ENCODE assay signal across 1 fruit fly cellular context in the genomic region with DNA sequence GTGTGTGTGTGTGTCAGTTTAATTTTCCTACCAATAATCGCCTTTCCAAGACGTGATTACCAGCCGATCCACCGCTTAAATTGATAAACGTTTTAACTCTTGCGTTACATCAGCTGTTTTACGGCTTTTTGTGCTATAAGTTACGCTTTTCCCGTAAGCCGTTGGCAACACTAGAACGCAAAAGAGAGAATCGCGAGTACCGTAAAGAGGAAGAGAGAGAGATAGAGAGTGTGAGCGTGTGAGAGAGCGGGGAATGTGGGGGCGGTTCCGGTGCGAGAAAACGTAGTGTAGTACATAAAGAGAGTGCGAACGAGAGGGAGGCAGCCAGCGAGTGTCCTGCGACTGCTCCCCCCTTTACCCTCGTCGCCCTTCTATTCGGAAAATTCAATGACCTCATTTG.
TF ChIP-seq lines count a peak whose summit lies in the region.

No protein-coding gene starts in this region.

TF ChIP-seq in whole organism, embryonic, 481 proteins besides CTCF, POLR2A, EP300 and RAD21 (continued from another document):
- TF ChIP-seq nom (GFP tag; optimal IDR thresholded peaks at IDR 0.05; lab: Kevin White, UChicago), result peak; percentile 46
- no peak for TF ChIP-seq zfh1 (GFP tag; IDR thresholded peaks at IDR 0.05; lab: Robert Waterston, UW)
- TF ChIP-seq CG13123 (GFP tag; optimal IDR thresholded peaks at IDR 0.05; lab: Kevin White, UChicago), result no peak
- TF ChIP-seq sens (GFP tag; lab: Kevin White, UChicago), result no peak
- no peak for TF ChIP-seq CG31388 (GFP tag; optimal IDR thresholded peaks at IDR 0.05; lab: Kevin White, UChicago)
- no peak for TF ChIP-seq Awh (GFP tag; IDR thresholded peaks at IDR 0.05; lab: Robert Waterston, UW)
- no peak for TF ChIP-seq stc (GFP tag; IDR thresholded peaks at IDR 0.05; lab: Robert Waterston, UW)
- no peak for TF ChIP-seq fu2 (GFP tag; optimal IDR thresholded peaks at IDR 0.05; lab: Kevin White, UChicago)
- TF ChIP-seq CG9215 (GFP tag; IDR thresholded peaks at IDR 0.05; lab: Robert Waterston, UW), result peak; percentile 26; the same call in 1 of the 2 replicates
- TF ChIP-seq CG10321 (GFP tag; IDR thresholded peaks at IDR 0.05; lab: Robert Waterston, UW), result peak; percentile 44; the same call in 1 of the 2 replicates
- peak; percentile 11 for TF ChIP-seq nerfin-1 (tag; optimal IDR thresholded peaks at IDR 0.05; lab: Kevin White, UChicago)
- TF ChIP-seq Opbp (GFP tag; IDR thresholded peaks at IDR 0.05; lab: Robert Waterston, UW; ENCODE audit: partially characterized antibody), result no peak; the same call in 2 of the 3 replicates
- no peak for TF ChIP-seq croc (GFP tag; conservative IDR thresholded peaks at IDR 0.05; lab: Robert Waterston, UW)
- TF ChIP-seq GATAe (GFP tag; conservative IDR thresholded peaks at IDR 0.05; lab: Robert Waterston, UW), result no peak
- no peak for TF ChIP-seq bbx (GFP tag; IDR thresholded peaks at IDR 0.05; lab: Robert Waterston, UW; ENCODE audit: partially characterized antibody)
- TF ChIP-seq Side (GFP tag; optimal IDR thresholded peaks at IDR 0.05; lab: Kevin White, UChicago), result no peak
- TF ChIP-seq salm (tag; optimal IDR thresholded peaks at IDR 0.05; lab: Kevin White, UChicago), result no peak
- TF ChIP-seq CG12104 (GFP tag; optimal IDR thresholded peaks at IDR 0.05; lab: Kevin White, UChicago), result no peak
- TF ChIP-seq hkb (optimal IDR thresholded peaks at IDR 0.05; lab: Kevin White, UChicago), result no peak
- no peak for TF ChIP-seq hkb (GFP tag; IDR thresholded peaks at IDR 0.05; lab: Robert Waterston, UW)
- no peak for TF ChIP-seq gce (GFP tag; IDR thresholded peaks at IDR 0.05; lab: Robert Waterston, UW)
- no peak for TF ChIP-seq lilli (GFP tag; optimal IDR thresholded peaks at IDR 0.05; lab: Kevin White, UChicago)
- no peak for TF ChIP-seq tgo (GFP tag; IDR thresholded peaks at IDR 0.05; lab: Robert Waterston, UW)
- no peak for TF ChIP-seq CkIIα-i1 (GFP tag; IDR thresholded peaks at IDR 0.05; lab: Robert Waterston, UW)
- no peak for TF ChIP-seq Hey (tag; optimal IDR thresholded peaks at IDR 0.05; lab: Kevin White, UChicago)
- TF ChIP-seq caup (GFP tag; optimal IDR thresholded peaks at IDR 0.05; lab: Kevin White, UChicago; ENCODE audit: severe bottlenecking), result no peak
- no peak for TF ChIP-seq org-1 (GFP tag; optimal IDR thresholded peaks at IDR 0.05; lab: Kevin White, UChicago)
- TF ChIP-seq CG2712 (tag; optimal IDR thresholded peaks at IDR 0.05; lab: Kevin White, UChicago), result peak; percentile 7
- 0 out of 2 replicates have a peak, but pooled peaks have one; percentile 36 for TF ChIP-seq unc-4 (GFP tag; IDR thresholded peaks at IDR 0.05; lab: Robert Waterston, UW; ENCODE audit: partially characterized antibody)
- peak; percentile 54; the same call in 1 of the 2 replicates for TF ChIP-seq seq (GFP tag; IDR thresholded peaks at IDR 0.05; lab: Robert Waterston, UW)
- no peak for TF ChIP-seq CG14860 (GFP tag; IDR thresholded peaks at IDR 0.05; lab: Robert Waterston, UW; ENCODE audit: partially characterized antibody)
- TF ChIP-seq CG2116 (GFP tag; optimal IDR thresholded peaks at IDR 0.05; lab: Kevin White, UChicago), result no peak
- TF ChIP-seq repo (GFP tag; optimal IDR thresholded peaks at IDR 0.05; lab: Kevin White, UChicago), result no peak
- peak; percentile 78 for TF ChIP-seq yki (optimal IDR thresholded peaks at IDR 0.05; lab: Kevin White, UChicago)
- TF ChIP-seq zen (tag; optimal IDR thresholded peaks at IDR 0.05; lab: Kevin White, UChicago), result no peak
- no peak for TF ChIP-seq dimm (GFP tag; IDR thresholded peaks at IDR 0.05; lab: Robert Waterston, UW)
- 0 out of 2 replicates have a peak, but pooled peaks have one; percentile 6 for TF ChIP-seq CG8765 (GFP tag; IDR thresholded peaks at IDR 0.05; lab: Robert Waterston, UW)
- no peak for TF ChIP-seq wek (GFP tag; optimal IDR thresholded peaks at IDR 0.05; lab: Kevin White, UChicago)
- TF ChIP-seq mirr (GFP tag; optimal IDR thresholded peaks at IDR 0.05; lab: Kevin White, UChicago), result no peak
- TF ChIP-seq knrl (GFP tag; IDR thresholded peaks at IDR 0.05; lab: Robert Waterston, UW; ENCODE audit: partially characterized antibody), result no peak
- no peak for TF ChIP-seq bigmax (GFP tag; optimal IDR thresholded peaks at IDR 0.05; lab: Kevin White, UChicago)
- TF ChIP-seq cad (GFP tag; optimal IDR thresholded peaks at IDR 0.05; lab: Kevin White, UChicago), result no peak
- no peak for TF ChIP-seq Max (GFP tag; optimal IDR thresholded peaks at IDR 0.05; lab: Kevin White, UChicago)
- no peak for TF ChIP-seq p53 (GFP tag; optimal IDR thresholded peaks at IDR 0.05; lab: Kevin White, UChicago)
- no peak for TF ChIP-seq Camta (GFP tag; optimal IDR thresholded peaks at IDR 0.05; lab: Kevin White, UChicago)
- TF ChIP-seq al (GFP tag; IDR thresholded peaks at IDR 0.05; lab: Robert Waterston, UW), result no peak
- no peak for TF ChIP-seq Tbp (GFP tag; optimal IDR thresholded peaks at IDR 0.05; lab: Kevin White, UChicago)
- TF ChIP-seq mam (GFP tag; optimal IDR thresholded peaks at IDR 0.05; lab: Kevin White, UChicago), result no peak
- no peak for TF ChIP-seq CG8089 (GFP tag; optimal IDR thresholded peaks at IDR 0.05; lab: Kevin White, UChicago)
- TF ChIP-seq NFAT (GFP tag; IDR thresholded peaks at IDR 0.05; lab: Robert Waterston, UW), result no peak
- no peak for TF ChIP-seq gem (tag; optimal IDR thresholded peaks at IDR 0.05; lab: Kevin White, UChicago)
- no peak for TF ChIP-seq Dbx (GFP tag; IDR thresholded peaks at IDR 0.05; lab: Robert Waterston, UW)
- no peak for TF ChIP-seq pb (GFP tag; optimal IDR thresholded peaks at IDR 0.05; lab: Kevin White, UChicago)
- no peak for TF ChIP-seq CG31365 (tag; optimal IDR thresholded peaks at IDR 0.05; lab: Kevin White, UChicago)
- no peak for TF ChIP-seq CG17802 (tag; optimal IDR thresholded peaks at IDR 0.05; lab: Kevin White, UChicago)
- TF ChIP-seq Trl (optimal IDR thresholded peaks at IDR 0.05; lab: Kevin White, UChicago), result peak; percentile 95 to 97
- TF ChIP-seq Trl (GFP tag; optimal IDR thresholded peaks at IDR 0.05; lab: Kevin White, UChicago), result peak; percentile 67
- TF ChIP-seq CG12236 (GFP tag; optimal IDR thresholded peaks at IDR 0.05; lab: Kevin White, UChicago), result no peak
- TF ChIP-seq C15 (GFP tag; IDR thresholded peaks at IDR 0.05; lab: Robert Waterston, UW), result no peak
- TF ChIP-seq chn (GFP tag; optimal IDR thresholded peaks at IDR 0.05; lab: Kevin White, UChicago), result peak; percentile 8
- peak; percentile 69 for TF ChIP-seq CG17385 (GFP tag; optimal IDR thresholded peaks at IDR 0.05; lab: Kevin White, UChicago)
- no peak for TF ChIP-seq slp2 (GFP tag; optimal IDR thresholded peaks at IDR 0.05; lab: Kevin White, UChicago)
- no peak for TF ChIP-seq CoRest (tag; optimal IDR thresholded peaks at IDR 0.05; lab: Kevin White, UChicago)
- TF ChIP-seq CG4360 (GFP tag; IDR thresholded peaks at IDR 0.05; lab: Robert Waterston, UW), result no peak
- no peak for TF ChIP-seq CG1024 (GFP tag; IDR thresholded peaks at IDR 0.05; lab: Robert Waterston, UW)
- no peak for TF ChIP-seq CG7987 (GFP tag; optimal IDR thresholded peaks at IDR 0.05; lab: Kevin White, UChicago)
- no peak for TF ChIP-seq CG6765 (GFP tag; optimal IDR thresholded peaks at IDR 0.05; lab: Kevin White, UChicago)
- no peak for TF ChIP-seq Usf (GFP tag; optimal IDR thresholded peaks at IDR 0.05; lab: Kevin White, UChicago)
- no peak for TF ChIP-seq lbe (GFP tag; optimal IDR thresholded peaks at IDR 0.05; lab: Kevin White, UChicago)
- TF ChIP-seq CG4730 (GFP tag; IDR thresholded peaks at IDR 0.05; lab: Robert Waterston, UW), result no peak
- no peak for TF ChIP-seq CG33213 (GFP tag; optimal IDR thresholded peaks at IDR 0.05; lab: Kevin White, UChicago)
- no peak for TF ChIP-seq dmrt99B (tag; optimal IDR thresholded peaks at IDR 0.05; lab: Kevin White, UChicago)
- no peak for TF ChIP-seq Meics (GFP tag; optimal IDR thresholded peaks at IDR 0.05; lab: Kevin White, UChicago)
- no peak for TF ChIP-seq CG6854 (GFP tag; optimal IDR thresholded peaks at IDR 0.05; lab: Kevin White, UChicago)
- TF ChIP-seq CG4328 (GFP tag; optimal IDR thresholded peaks at IDR 0.05; lab: Kevin White, UChicago), result no peak
- no peak for TF ChIP-seq CG14667 (GFP tag; IDR thresholded peaks at IDR 0.05; lab: Robert Waterston, UW)
- TF ChIP-seq twi (tag; optimal IDR thresholded peaks at IDR 0.05; lab: Kevin White, UChicago), result no peak
- no peak for TF ChIP-seq zen2 (GFP tag; IDR thresholded peaks at IDR 0.05; lab: Robert Waterston, UW; ENCODE audit: partially characterized antibody)
- TF ChIP-seq BtbVII (GFP tag; optimal IDR thresholded peaks at IDR 0.05; lab: Kevin White, UChicago), result peak; percentile 45
- no peak for TF ChIP-seq CG11093 (GFP tag; IDR thresholded peaks at IDR 0.05; lab: Robert Waterston, UW)
- TF ChIP-seq ase (GFP tag; IDR thresholded peaks at IDR 0.05; lab: Robert Waterston, UW), result no peak
- no peak for TF ChIP-seq Xbp1 (GFP tag; optimal IDR thresholded peaks at IDR 0.05; lab: Kevin White, UChicago)
- no peak for TF ChIP-seq Hsf (GFP tag; optimal IDR thresholded peaks at IDR 0.05; lab: Kevin White, UChicago)
- TF ChIP-seq klu (GFP tag; IDR thresholded peaks at IDR 0.05; lab: Robert Waterston, UW), result no peak
- TF ChIP-seq ash1 (GFP tag; optimal IDR thresholded peaks at IDR 0.05; lab: Kevin White, UChicago), result no peak
- no peak for TF ChIP-seq CG12391 (tag; optimal IDR thresholded peaks at IDR 0.05; lab: Kevin White, UChicago)
- TF ChIP-seq cas (GFP tag; IDR thresholded peaks at IDR 0.05; lab: Robert Waterston, UW), result no peak
- no peak for TF ChIP-seq HLH54F (GFP tag; optimal IDR thresholded peaks at IDR 0.05; lab: Kevin White, UChicago)
- no peak for TF ChIP-seq CG12299 (tag; optimal IDR thresholded peaks at IDR 0.05; lab: Kevin White, UChicago)
- TF ChIP-seq dmrt11E (tag; optimal IDR thresholded peaks at IDR 0.05; lab: Kevin White, UChicago), result no peak
- TF ChIP-seq Doc3 (GFP tag; IDR thresholded peaks at IDR 0.05; lab: Robert Waterston, UW; ENCODE audit: partially characterized antibody), result no peak; the same call in 2 of the 3 replicates
- no peak for TF ChIP-seq CG12071 (GFP tag; optimal IDR thresholded peaks at IDR 0.05; lab: Kevin White, UChicago)
- TF ChIP-seq CG2875 (GFP tag; optimal IDR thresholded peaks at IDR 0.05; lab: Kevin White, UChicago), result no peak
- no peak for TF ChIP-seq Lhr (GFP tag; optimal IDR thresholded peaks at IDR 0.05; lab: Kevin White, UChicago)
- TF ChIP-seq sima (GFP tag; optimal IDR thresholded peaks at IDR 0.05; lab: Kevin White, UChicago), result no peak
- no peak for TF ChIP-seq CG7928 (GFP tag; optimal IDR thresholded peaks at IDR 0.05; lab: Kevin White, UChicago)
- TF ChIP-seq HLH3B (GFP tag; IDR thresholded peaks at IDR 0.05; lab: Robert Waterston, UW), result no peak
- no peak for TF ChIP-seq Adf1 (GFP tag; IDR thresholded peaks at IDR 0.05; lab: Robert Waterston, UW)
- no peak for TF ChIP-seq CG8944 (GFP tag; optimal IDR thresholded peaks at IDR 0.05; lab: Kevin White, UChicago)
- TF ChIP-seq en (GFP tag; optimal IDR thresholded peaks at IDR 0.05; lab: Kevin White, UChicago), result no peak
- no peak for TF ChIP-seq ara (GFP tag; IDR thresholded peaks at IDR 0.05; lab: Robert Waterston, UW)
- no peak for TF ChIP-seq sob (GFP tag; IDR thresholded peaks at IDR 0.05; lab: Robert Waterston, UW)
- TF ChIP-seq CG34376 (GFP tag; optimal IDR thresholded peaks at IDR 0.05; lab: Kevin White, UChicago), result peak; percentile 23
- TF ChIP-seq Eip74EF (GFP tag; optimal IDR thresholded peaks at IDR 0.05; lab: Kevin White, UChicago), result no peak
- TF ChIP-seq otp (GFP tag; IDR thresholded peaks at IDR 0.05; lab: Robert Waterston, UW), result no peak
- TF ChIP-seq prd (optimal IDR thresholded peaks at IDR 0.05; lab: Kevin White, UChicago), result no peak
- no peak for TF ChIP-seq prd (GFP tag; IDR thresholded peaks at IDR 0.05; lab: Robert Waterston, UW)
- TF ChIP-seq scrt (GFP tag; optimal IDR thresholded peaks at IDR 0.05; lab: Kevin White, UChicago), result no peak
- TF ChIP-seq Med (GFP tag; lab: Kevin White, UChicago), result peak; percentile 75
- TF ChIP-seq CG1647 (GFP tag; optimal IDR thresholded peaks at IDR 0.05; lab: Kevin White, UChicago), result no peak
- no peak for TF ChIP-seq lab (GFP tag; optimal IDR thresholded peaks at IDR 0.05; lab: Kevin White, UChicago)
- no peak for TF ChIP-seq CG10209 (GFP tag; optimal IDR thresholded peaks at IDR 0.05; lab: Kevin White, UChicago)
- TF ChIP-seq bsh (GFP tag; optimal IDR thresholded peaks at IDR 0.05; lab: Kevin White, UChicago), result no peak
- TF ChIP-seq toy (GFP tag; IDR thresholded peaks at IDR 0.05; lab: Robert Waterston, UW), result no peak
- no peak for TF ChIP-seq CG8924 (tag; optimal IDR thresholded peaks at IDR 0.05; lab: Kevin White, UChicago)
TF ChIP-seq in whole organism, embryonic: peak in this region for 37.
